Fruit fly (Drosophila melanogaster): ENCODE measurements around the gene CG8004.
A peak's percentile ranks its signal among the peaks of the same experiment; 100 is the strongest.

Gene CG8004

dm6 chr3L:19909234-19910053 is 18.9 kb downstream of the CG8004 start:
- peak; percentile 14 for TF ChIP-seq her (GFP tag; optimal IDR thresholded peaks at IDR 0.05)
- TF ChIP-seq CoRest (tag; optimal IDR thresholded peaks at IDR 0.05), result no peak
- peak; percentile 40 for TF ChIP-seq nmo (GFP tag; optimal IDR thresholded peaks at IDR 0.05)
- TF ChIP-seq CG12071 (GFP tag; optimal IDR thresholded peaks at IDR 0.05), result no peak
- no peak for TF ChIP-seq slou (GFP tag; optimal IDR thresholded peaks at IDR 0.05)
- peak; percentile 9 for TF ChIP-seq ewg (GFP tag; optimal IDR thresholded peaks at IDR 0.05)
- no peak for TF ChIP-seq lilli (GFP tag; optimal IDR thresholded peaks at IDR 0.05)
- TF ChIP-seq caup (GFP tag; optimal IDR thresholded peaks at IDR 0.05; ENCODE audit: severe bottlenecking), result peak; percentile 24
- TF ChIP-seq zfh2 (GFP tag; optimal IDR thresholded peaks at IDR 0.05), result no peak
- TF ChIP-seq CG8924 (tag; optimal IDR thresholded peaks at IDR 0.05), result peak; percentile 67
- TF ChIP-seq D19A (tag; optimal IDR thresholded peaks at IDR 0.05), result peak; percentile 9
- peak; percentile 59; the same call in 2 of the 3 replicates for TF ChIP-seq ci (GFP tag; IDR thresholded peaks at IDR 0.05)
- peak; percentile 54 to 84 for TF ChIP-seq crp (GFP tag; optimal IDR thresholded peaks at IDR 0.05)
- TF ChIP-seq mirr (GFP tag; optimal IDR thresholded peaks at IDR 0.05), result peak; percentile 63
- no peak for TF ChIP-seq Abd-B (GFP tag; optimal IDR thresholded peaks at IDR 0.05)
- TF ChIP-seq chm (GFP tag; IDR thresholded peaks at IDR 0.05), result peak; percentile 60; the same call in 1 of the 2 replicates
- TF ChIP-seq CG13424 (tag; optimal IDR thresholded peaks at IDR 0.05), result no peak
- peak; percentile 77; the same call in 2 of the 4 replicates for TF ChIP-seq chinmo (GFP tag; IDR thresholded peaks at IDR 0.05; ENCODE audit: partially characterized antibody)
- no peak for TF ChIP-seq ranshi (GFP tag; IDR thresholded peaks at IDR 0.05)
- TF ChIP-seq TFAM (GFP tag; optimal IDR thresholded peaks at IDR 0.05), result no peak
- TF ChIP-seq psq (GFP tag; optimal IDR thresholded peaks at IDR 0.05), result peak; percentile 82
- TF ChIP-seq knrl (GFP tag; IDR thresholded peaks at IDR 0.05; ENCODE audit: partially characterized antibody), result peak; percentile 15; the same call in 1 of the 3 replicates
- peak; percentile 34 for TF ChIP-seq grau (tag; optimal IDR thresholded peaks at IDR 0.05)
- TF ChIP-seq Med (GFP tag), result peak; percentile 89
- peak; percentile 9; the same call in 1 of the 3 replicates for TF ChIP-seq CG34422 (GFP tag; IDR thresholded peaks at IDR 0.05)
- TF ChIP-seq dysf (GFP tag; IDR thresholded peaks at IDR 0.05), result no peak
- peak; percentile 32 for TF ChIP-seq CG4707 (GFP tag; optimal IDR thresholded peaks at IDR 0.05)
- TF ChIP-seq twi (tag; optimal IDR thresholded peaks at IDR 0.05), result peak; percentile 8
- TF ChIP-seq CG1024 (GFP tag; IDR thresholded peaks at IDR 0.05), result no peak
- peak; percentile 32; the same call in 1 of the 2 replicates for TF ChIP-seq CG17328 (GFP tag; IDR thresholded peaks at IDR 0.05)
- peak; percentile 4 for TF ChIP-seq CG4328 (GFP tag; optimal IDR thresholded peaks at IDR 0.05)
- TF ChIP-seq CG1603 (tag; optimal IDR thresholded peaks at IDR 0.05), result peak; percentile 75
- TF ChIP-seq MTF-1 (GFP tag; optimal IDR thresholded peaks at IDR 0.05; ENCODE audit: borderline replicate concordance), result no peak
- no peak for TF ChIP-seq kay (GFP tag; optimal IDR thresholded peaks at IDR 0.05)
- peak; percentile 3 for TF ChIP-seq Nf-YC (tag; optimal IDR thresholded peaks at IDR 0.05)
- peak; percentile 42; the same call in 1 of the 2 replicates for TF ChIP-seq amos (GFP tag; IDR thresholded peaks at IDR 0.05; ENCODE audit: partially characterized antibody)
- TF ChIP-seq MESR4 (GFP tag; optimal IDR thresholded peaks at IDR 0.05), result peak; percentile 60
- peak; percentile 27 for TF ChIP-seq Bteb2 (GFP tag; optimal IDR thresholded peaks at IDR 0.05)
- TF ChIP-seq CG12219 (GFP tag; optimal IDR thresholded peaks at IDR 0.05), result no peak
- no peak for TF ChIP-seq cas (GFP tag; IDR thresholded peaks at IDR 0.05)
- peak; percentile 89 for TF ChIP-seq phol (tag; optimal IDR thresholded peaks at IDR 0.05)
- TF ChIP-seq Scr (GFP tag; IDR thresholded peaks at IDR 0.05; ENCODE audit: partially characterized antibody), result 0 out of 2 replicates have a peak, but pooled peaks have one; percentile 17
- TF ChIP-seq CG30431 (GFP tag; optimal IDR thresholded peaks at IDR 0.05), result no peak
- peak; percentile 35 for TF ChIP-seq sug (tag; optimal IDR thresholded peaks at IDR 0.05)
- peak; percentile 7 for TF ChIP-seq Myb (GFP tag; optimal IDR thresholded peaks at IDR 0.05)
- TF ChIP-seq CG18764 (GFP tag; optimal IDR thresholded peaks at IDR 0.05), result no peak
- TF ChIP-seq klu (GFP tag; IDR thresholded peaks at IDR 0.05), result no peak
- TF ChIP-seq ERR (GFP tag; optimal IDR thresholded peaks at IDR 0.05), result no peak
